Worm (Caenorhabditis elegans): ENCODE measurements around the gene R02D3.8.

The R02D3.8 gene

DNA sequence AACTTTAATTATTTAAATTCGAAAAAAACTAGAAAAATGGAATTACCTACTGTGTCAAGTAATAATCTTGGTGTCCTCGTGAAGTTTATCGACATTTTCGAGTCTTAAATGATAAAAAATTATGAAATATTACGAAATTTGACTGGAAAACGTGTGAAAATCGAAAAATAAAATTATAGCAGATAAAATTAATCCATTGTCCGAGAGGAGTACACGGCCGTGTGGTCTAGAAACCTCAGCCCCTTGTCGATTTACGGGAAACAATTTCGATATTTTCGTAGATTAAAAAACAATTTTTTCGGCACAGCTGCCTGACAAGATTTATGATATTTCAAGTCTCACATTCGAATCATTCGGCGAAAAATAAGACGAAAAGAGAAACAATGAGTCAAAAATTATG, at the start of gene R02D3.8:
Gene R02D3.8 (minus strand): TSS at position 109 of the 400 bp plus-strand sequence.
- TF ChIP-seq W03F9.2 (tag; optimal IDR thresholded peaks at IDR 0.05) (no peak), him-1 (tag; optimal IDR thresholded peaks at IDR 0.05) (no peak), dao-5 (tag; optimal IDR thresholded peaks at IDR 0.05) (no peak)

ce11 chrIV:306572-306971, 49.6 kb upstream of the R02D3.8 start:
- TF ChIP-seq dao-5 (tag; optimal IDR thresholded peaks at IDR 0.05) (no peak), him-1 (tag; optimal IDR thresholded peaks at IDR 0.05) (no peak), W03F9.2 (tag; optimal IDR thresholded peaks at IDR 0.05) (no peak)

DNA sequence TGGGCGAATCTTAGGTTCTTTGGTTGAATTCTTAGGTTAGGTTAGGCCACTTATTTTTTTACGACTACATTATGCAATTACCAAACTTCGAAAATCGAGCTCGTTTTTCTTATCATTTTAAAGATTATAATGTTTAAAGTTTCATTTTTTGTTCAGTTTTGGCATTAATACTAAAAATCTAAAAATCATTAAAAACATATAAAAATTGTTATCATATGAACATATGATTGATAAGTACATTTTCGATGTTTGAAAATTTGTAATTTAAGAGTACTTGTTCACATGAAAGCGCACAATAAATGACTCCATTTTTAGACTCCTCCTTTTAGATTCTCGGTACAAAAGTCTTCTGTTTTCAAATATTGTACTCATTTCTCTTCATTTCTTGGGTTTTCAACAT, 48.1 kb upstream of the R02D3.8 start:
- TF ChIP-seq dao-5 (tag; optimal IDR thresholded peaks at IDR 0.05), result no peak
- TF ChIP-seq W03F9.2 (tag; optimal IDR thresholded peaks at IDR 0.05), result no peak
- TF ChIP-seq him-1 (tag; optimal IDR thresholded peaks at IDR 0.05), result no peak

- no peak for TF ChIP-seq him-1 (tag; optimal IDR thresholded peaks at IDR 0.05)
- no peak for TF ChIP-seq W03F9.2 (tag; optimal IDR thresholded peaks at IDR 0.05)
- TF ChIP-seq dao-5 (tag; optimal IDR thresholded peaks at IDR 0.05), result no peak
Measured at ce11 chrIV:303264-303663, 46.3 kb upstream of the R02D3.8 start.

DNA sequence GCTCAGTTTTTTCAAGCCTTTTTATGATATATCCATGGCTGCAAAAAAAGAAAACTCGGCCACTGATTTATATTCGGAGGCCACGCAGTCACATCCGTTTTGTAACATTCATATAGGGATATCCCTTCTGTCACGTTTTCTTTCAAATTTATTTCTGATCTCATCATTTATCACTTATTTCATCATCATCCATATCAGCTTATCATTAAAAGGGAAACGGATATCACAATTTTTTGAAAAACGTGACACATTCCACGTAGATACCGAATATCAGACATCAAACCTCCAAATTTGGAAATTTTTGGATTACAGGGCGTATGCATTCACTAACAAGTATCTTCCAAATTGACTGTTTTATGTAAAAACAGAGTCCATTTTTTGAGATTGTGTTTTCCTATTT, 45.7 kb upstream of the R02D3.8 start:
- TF ChIP-seq him-1 (tag; optimal IDR thresholded peaks at IDR 0.05), result no peak
- no peak for TF ChIP-seq dao-5 (tag; optimal IDR thresholded peaks at IDR 0.05)
- TF ChIP-seq W03F9.2 (tag; optimal IDR thresholded peaks at IDR 0.05), result no peak

- no peak for TF ChIP-seq W03F9.2 (tag; optimal IDR thresholded peaks at IDR 0.05)
Measured at ce11 chrIV:300307-300706, 43.3 kb upstream of the R02D3.8 start.

- TF ChIP-seq him-1 (tag; optimal IDR thresholded peaks at IDR 0.05), result no peak
- no peak for TF ChIP-seq W03F9.2 (tag; optimal IDR thresholded peaks at IDR 0.05)
- no peak for TF ChIP-seq dao-5 (tag; optimal IDR thresholded peaks at IDR 0.05)
Measured at ce11 chrIV:299190-299589, 42.2 kb upstream of the R02D3.8 start.

ce11 chrIV:298204-298603, 41.2 kb upstream of the R02D3.8 start, which contains the start of gene pnp-1:
TSS of gene pnp-1 (minus strand) at chrIV:298304.
- no peak for TF ChIP-seq him-1 (tag; optimal IDR thresholded peaks at IDR 0.05)
- TF ChIP-seq W03F9.2 (tag; optimal IDR thresholded peaks at IDR 0.05), result no peak
- TF ChIP-seq dao-5 (tag; optimal IDR thresholded peaks at IDR 0.05), result no peak

DNA sequence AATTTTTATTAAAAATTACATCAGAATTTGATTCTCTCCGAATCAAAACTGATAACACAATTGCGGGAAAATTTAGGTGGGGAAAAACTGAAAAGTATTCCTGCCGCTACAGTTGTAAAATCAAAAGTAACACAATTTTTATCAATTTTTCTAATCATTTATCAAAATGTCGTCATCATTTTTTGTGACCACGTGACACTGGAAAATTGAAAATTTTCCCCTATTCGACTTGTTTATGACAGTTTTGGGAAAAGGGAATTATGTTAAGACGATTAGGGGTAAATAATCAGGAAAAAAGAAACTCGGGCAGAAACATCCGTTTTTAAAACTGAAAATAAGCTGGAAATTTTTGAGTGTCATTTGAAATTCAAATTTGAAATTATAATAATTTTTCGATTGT, 39.8 kb upstream of the R02D3.8 start:
- TF ChIP-seq W03F9.2 (tag; optimal IDR thresholded peaks at IDR 0.05), result peak; percentile 27
- TF ChIP-seq him-1 (tag; optimal IDR thresholded peaks at IDR 0.05), result no peak
- no peak for TF ChIP-seq dao-5 (tag; optimal IDR thresholded peaks at IDR 0.05)

ce11 chrIV:295734-296201, 38.8 kb upstream of the R02D3.8 start:
- no peak for TF ChIP-seq W03F9.2 (tag; optimal IDR thresholded peaks at IDR 0.05)
- TF ChIP-seq dao-5 (tag; optimal IDR thresholded peaks at IDR 0.05), result no peak
- no peak for TF ChIP-seq him-1 (tag; optimal IDR thresholded peaks at IDR 0.05)

DNA sequence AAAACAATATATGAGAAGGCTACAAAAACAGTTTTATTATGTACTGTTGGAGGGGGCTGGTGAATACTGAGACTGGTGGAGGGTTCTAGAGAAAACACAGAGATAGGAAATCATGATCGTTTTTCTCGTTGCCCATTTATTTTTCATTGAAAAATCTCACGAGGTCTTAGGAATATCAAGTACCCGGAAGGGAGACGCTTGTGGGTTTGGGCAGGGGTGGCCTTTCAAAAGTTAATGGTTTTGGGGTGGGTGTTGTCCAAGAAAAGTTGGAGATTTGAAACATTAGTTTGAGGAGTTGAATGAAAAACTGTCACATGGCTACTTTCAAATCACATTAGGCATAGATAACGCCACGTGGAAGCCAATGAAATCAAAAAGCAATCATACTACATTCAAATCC, 37.7 kb upstream of the R02D3.8 start:
- TF ChIP-seq W03F9.2 (tag; optimal IDR thresholded peaks at IDR 0.05), result no peak
- no peak for TF ChIP-seq dao-5 (tag; optimal IDR thresholded peaks at IDR 0.05)
- no peak for TF ChIP-seq him-1 (tag; optimal IDR thresholded peaks at IDR 0.05)

- TF ChIP-seq him-1 (tag; optimal IDR thresholded peaks at IDR 0.05), result no peak
- no peak for TF ChIP-seq W03F9.2 (tag; optimal IDR thresholded peaks at IDR 0.05)
- no peak for TF ChIP-seq dao-5 (tag; optimal IDR thresholded peaks at IDR 0.05)
Measured at ce11 chrIV:293995-294700, 37.1 kb upstream of the R02D3.8 start.

- TF ChIP-seq him-1 (tag; optimal IDR thresholded peaks at IDR 0.05) (no peak), dao-5 (tag; optimal IDR thresholded peaks at IDR 0.05) (no peak), W03F9.2 (tag; optimal IDR thresholded peaks at IDR 0.05) (no peak)
Measured at ce11 chrIV:293163-293755, 36.3 kb upstream of the R02D3.8 start.

ce11 chrIV:291851-292367, 34.9 kb upstream of the R02D3.8 start:
- TF ChIP-seq him-1 (tag; optimal IDR thresholded peaks at IDR 0.05) (no peak), dao-5 (tag; optimal IDR thresholded peaks at IDR 0.05) (no peak), W03F9.2 (tag; optimal IDR thresholded peaks at IDR 0.05) (no peak)
